Worm (Caenorhabditis elegans): ENCODE results near the gene npr-27.

DNA sequence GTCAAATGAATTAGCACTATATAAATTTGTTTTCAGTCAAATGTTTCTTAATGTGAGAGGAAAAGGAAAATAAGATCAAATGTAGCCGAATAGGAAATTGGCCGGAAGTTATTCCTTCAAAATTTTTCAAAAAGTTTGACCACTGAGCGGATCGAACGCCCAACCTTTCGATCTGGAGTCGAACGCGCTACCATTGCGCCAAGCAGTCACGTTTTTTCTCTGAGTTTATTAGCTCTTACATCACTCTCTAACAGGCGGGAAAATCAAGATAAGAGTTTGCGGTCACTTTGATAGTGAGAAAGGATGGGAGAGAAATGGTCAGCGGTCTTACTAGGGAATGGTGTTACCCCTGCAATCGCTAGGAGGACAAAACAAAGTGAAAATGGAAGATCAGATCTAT is 38.6 kb downstream of the npr-27 start:
- TF ChIP-seq elt-2 (tag; optimal IDR thresholded peaks at IDR 0.05): no peak
- no peak for TF ChIP-seq aly-2 (tag; optimal IDR thresholded peaks at IDR 0.05)
- no peak for TF ChIP-seq tbx-2 (tag; optimal IDR thresholded peaks at IDR 0.05)
- TF ChIP-seq fkh-8 (tag; optimal IDR thresholded peaks at IDR 0.05): no peak
- no peak for TF ChIP-seq lsy-2 (tag; optimal IDR thresholded peaks at IDR 0.05)
- TF ChIP-seq nhr-28 (tag; optimal IDR thresholded peaks at IDR 0.05): no peak
- TF ChIP-seq lin-15B (tag; optimal IDR thresholded peaks at IDR 0.05): no peak
